Worm (Caenorhabditis elegans) whole organism, L2 larva: ENCODE measurements around the gene ndub-11.

Source experiments
- C34F6.9 ChIP-seq: fragments of 150-350 bp; optimal IDR thresholded peaks from 2 replicates; lab custom pipeline; 2014; ENCODE audit warnings: missing biosample characterization, missing genetic modification characterization
- F13H6.1 ChIP-seq: sonication (generic microtip); optimal IDR thresholded peaks from 2 replicates; lab custom pipeline; 2016; ENCODE audit warnings: missing genetic modification characterization, missing compliant biosample characterization
- R02D3.7 ChIP-seq: fragments of 150-350 bp; optimal IDR thresholded peaks from 2 replicates; lab custom pipeline; 2014; ENCODE audit warnings: missing biosample characterization, missing genetic modification characterization
- Y55F3AM.14 ChIP-seq: fragments of 200-800 bp; sonication (Bioruptor generic); optimal IDR thresholded peaks from 2 replicates; lab custom pipeline; 2018; ENCODE audit warnings: mild to moderate bottlenecking, missing genetic modification characterization, missing compliant biosample characterization
- ZK546.5 ChIP-seq: sonication (generic microtip); optimal IDR thresholded peaks from 2 replicates; lab custom pipeline; 2017; ENCODE audit warnings: missing biosample characterization, missing genetic modification characterization
- aly-2 ChIP-seq: fragments of 150-350 bp; optimal IDR thresholded peaks from 2 replicates; lab custom pipeline; 2014; ENCODE audit warnings: missing biosample characterization, missing genetic modification characterization
- ama-1 ChIP-seq: fragments of 150-350 bp; optimal IDR thresholded peaks from 2 replicates; lab custom pipeline; 2018; ENCODE audit warnings: inconsistent platforms
- blmp-1 ChIP-seq: sonication (generic microtip); optimal IDR thresholded peaks from 2 replicates; lab custom pipeline; 2017; ENCODE audit warnings: missing genetic modification characterization, mild to moderate bottlenecking, missing compliant biosample characterization, antibody characterized with exemption, moderate library complexity; ENCODE audit not compliant: insufficient read depth
- ceh-16 ChIP-seq: fragments of 150-350 bp; optimal IDR thresholded peaks from 2 replicates; lab custom pipeline; 2014; ENCODE audit warnings: missing biosample characterization, missing genetic modification characterization
- ceh-82 ChIP-seq: fragments of 150-350 bp; optimal IDR thresholded peaks from 2 replicates; lab custom pipeline; 2014; ENCODE audit warnings: missing biosample characterization, missing genetic modification characterization
- crh-2 ChIP-seq: sonication (generic microtip); optimal IDR thresholded peaks from 2 replicates; lab custom pipeline; 2017; ENCODE audit warnings: missing biosample characterization, missing genetic modification characterization
- dmd-4 ChIP-seq: sonication (generic microtip); optimal IDR thresholded peaks from 2 replicates; lab custom pipeline; 2017; ENCODE audit warnings: missing biosample characterization, missing genetic modification characterization
- egl-27 ChIP-seq: sonication (generic microtip); optimal IDR thresholded peaks from 3 replicates; lab custom pipeline; 2017; ENCODE audit warnings: missing biosample characterization, missing genetic modification reagents, missing genetic modification characterization
- elt-1 ChIP-seq: fragments of 150-350 bp; optimal IDR thresholded peaks from 2 replicates; lab custom pipeline; 2014; ENCODE audit warnings: missing biosample characterization, missing genetic modification characterization
- elt-3 ChIP-seq: sonication (generic microtip); optimal IDR thresholded peaks from 2 replicates; lab custom pipeline; 2017; ENCODE audit warnings: missing biosample characterization, missing genetic modification characterization
- fos-1 ChIP-seq: fragments of 150-350 bp; optimal IDR thresholded peaks from 2 replicates; lab custom pipeline; 2014; ENCODE audit warnings: missing biosample characterization, missing genetic modification characterization
- gmeb-1 ChIP-seq: fragments of 150-350 bp; optimal IDR thresholded peaks from 2 replicates; lab custom pipeline; 2014; ENCODE audit warnings: missing biosample characterization, missing genetic modification characterization
- lin-39 ChIP-seq: fragments of 150-350 bp; optimal IDR thresholded peaks from 2 replicates; lab custom pipeline; 2014; ENCODE audit warnings: missing biosample characterization, missing genetic modification reagents, missing genetic modification characterization
- lsy-2 ChIP-seq, 2 experiments: fragments of 150-350 bp in 1 of 2; sonication (generic microtip) in 1 of 2; optimal IDR thresholded peaks; 2 replicates each; lab custom pipeline; 2014 to 2017; ENCODE audit warnings: missing biosample characterization in 2 of 2, missing genetic modification characterization in 2 of 2
- mdl-1 ChIP-seq, 2 experiments: fragments of 150-350 bp in 1 of 2; sonication (generic microtip) in 1 of 2; optimal IDR thresholded peaks; 2 replicates each; lab custom pipeline; 2017; ENCODE audit warnings: missing biosample characterization in 2 of 2, missing genetic modification characterization in 2 of 2
- nhr-10 ChIP-seq: sonication (generic microtip); optimal IDR thresholded peaks from 2 replicates; lab custom pipeline; 2017; ENCODE audit warnings: missing biosample characterization, missing genetic modification characterization
- nhr-12 ChIP-seq: fragments of 150-350 bp; optimal IDR thresholded peaks from 2 replicates; lab custom pipeline; 2014; ENCODE audit warnings: missing biosample characterization, missing genetic modification characterization
- nhr-129 ChIP-seq: fragments of 150-350 bp; optimal IDR thresholded peaks from 2 replicates; lab custom pipeline; 2014; ENCODE audit warnings: missing biosample characterization, missing genetic modification characterization
- nhr-21 ChIP-seq: fragments of 150-350 bp; optimal IDR thresholded peaks from 2 replicates; lab custom pipeline; 2014; ENCODE audit warnings: missing biosample characterization, missing genetic modification characterization
- nhr-237 ChIP-seq: fragments of 150-350 bp; optimal IDR thresholded peaks from 2 replicates; lab custom pipeline; 2014; ENCODE audit warnings: missing biosample characterization, missing genetic modification characterization
- nhr-25 ChIP-seq: fragments of 150-350 bp; sonication (generic microtip); optimal IDR thresholded peaks from 3 replicates; lab custom pipeline; 2014; ENCODE audit warnings: missing biosample characterization, missing genetic modification characterization
- nhr-6 ChIP-seq: fragments of 150-350 bp; optimal IDR thresholded peaks from 2 replicates; lab custom pipeline; 2014; ENCODE audit warnings: missing biosample characterization, missing genetic modification characterization
- nhr-77 ChIP-seq: fragments of 150-350 bp; optimal IDR thresholded peaks from 2 replicates; lab custom pipeline; 2014; ENCODE audit warnings: missing biosample characterization, missing genetic modification characterization
- peb-1 ChIP-seq: fragments of 150-350 bp; optimal IDR thresholded peaks from 2 replicates; lab custom pipeline; 2014; ENCODE audit warnings: missing biosample characterization, missing genetic modification characterization
- sem-4 ChIP-seq: fragments of 150-350 bp; optimal IDR thresholded peaks from 2 replicates; lab custom pipeline; 2014; ENCODE audit warnings: missing biosample characterization, missing genetic modification reagents, missing genetic modification characterization
- skn-1 ChIP-seq: sonication (generic microtip); optimal IDR thresholded peaks from 2 replicates; lab custom pipeline; 2017; ENCODE audit warnings: missing biosample characterization, missing genetic modification characterization
- sma-9 ChIP-seq, 2 experiments: fragments of 150-350 bp in 1 of 2; sonication (generic microtip) in 1 of 2; optimal IDR thresholded peaks; 2 replicates each; lab custom pipeline; 2014 to 2016; ENCODE audit warnings: missing genetic modification characterization in 2 of 2, mild to moderate bottlenecking in 1 of 2, missing biosample characterization in 1 of 2, missing compliant biosample characterization in 1 of 2, missing genetic modification reagents in 1 of 2, moderate library complexity in 1 of 2
- snpc-4 ChIP-seq: fragments of 150-350 bp; optimal IDR thresholded peaks from 2 replicates; lab custom pipeline; 2014; ENCODE audit warnings: missing biosample characterization, missing genetic modification characterization
- unc-39 ChIP-seq: fragments of 150-350 bp; optimal IDR thresholded peaks from 2 replicates; lab custom pipeline; 2014; ENCODE audit warnings: missing biosample characterization, missing genetic modification characterization
- unc-62 ChIP-seq: fragments of 150-350 bp; optimal IDR thresholded peaks from 2 replicates; lab custom pipeline; 2014; ENCODE audit warnings: missing biosample characterization, missing genetic modification reagents, missing genetic modification characterization
- ztf-1 ChIP-seq: fragments of 200-800 bp; sonication (Bioruptor generic); conservative IDR thresholded peaks from 2 replicates; pipeline ENCODE4 v1.3.6; 2022; ENCODE audit warnings: missing genetic modification characterization, missing compliant biosample characterization
- ztf-11 ChIP-seq: sonication (generic microtip); optimal IDR thresholded peaks from 2 replicates; lab custom pipeline; 2017; ENCODE audit warnings: missing biosample characterization, missing genetic modification characterization
- ztf-4 ChIP-seq: fragments of 150-350 bp; optimal IDR thresholded peaks from 2 replicates; lab custom pipeline; 2014; ENCODE audit warnings: missing biosample characterization, missing genetic modification characterization

The ndub-11 gene

ce11 chrIV:8169674-8170073, 39.6 kb upstream of the ndub-11 start, which contains the start of gene C07G1.15:
C07G1.15 (plus strand) TSS chrIV:8169974.
- no peak for TF ChIP-seq R02D3.7 (tag; lab: Kevin White, UChicago)
- no peak for TF ChIP-seq gmeb-1 (tag; lab: Kevin White, UChicago)
- no peak for TF ChIP-seq ceh-16 (tag; lab: Kevin White, UChicago)
- TF ChIP-seq lsy-2 (tag; optimal IDR thresholded peaks at IDR 0.05; lab: Kevin White, UChicago) = no peak
- no peak for TF ChIP-seq dmd-4
- TF ChIP-seq nhr-6 (tag; lab: Kevin White, UChicago) = no peak
- no peak for TF ChIP-seq ztf-1
- TF ChIP-seq elt-3 (tag; lab: Kevin White, UChicago) = no peak
- TF ChIP-seq unc-39 (tag; lab: Kevin White, UChicago) = no peak
- no peak for TF ChIP-seq sem-4
- no peak for TF ChIP-seq aly-2 (tag; lab: Kevin White, UChicago)
- TF ChIP-seq lin-39 (tag; lab: Kevin White, UChicago) = no peak
- no peak for TF ChIP-seq elt-1
- TF ChIP-seq nhr-21 (tag; lab: Kevin White, UChicago) = no peak
- TF ChIP-seq mdl-1 (tag; optimal IDR thresholded peaks at IDR 0.05; lab: Kevin White, UChicago) = no peak
- TF ChIP-seq ztf-4 (tag; lab: Kevin White, UChicago) = no peak
- no peak for TF ChIP-seq nhr-77 (tag; lab: Kevin White, UChicago)
- TF ChIP-seq ZK546.5 = no peak

ce11 chrIV:8168660-8169059, 38.6 kb upstream of the ndub-11 start, which contains the start of gene clec-52:
clec-52 (minus strand) TSS chrIV:8168760.
- no peak for TF ChIP-seq nhr-12 (tag; lab: Kevin White, UChicago)

ce11 chrIV:8165950-8166349, 35.9 kb upstream of the ndub-11 start, which contains the start of gene B0218.7:
B0218.7 (minus strand) TSS chrIV:8166050.
- TF ChIP-seq ceh-82 (tag; lab: Kevin White, UChicago) (no peak), ama-1 (lab: Kevin White, UChicago) (no peak), nhr-6 (tag; lab: Kevin White, UChicago) (no peak), unc-39 (tag; lab: Kevin White, UChicago) (no peak), nhr-77 (tag; lab: Kevin White, UChicago) (no peak), snpc-4 (tag; lab: Kevin White, UChicago) (no peak), nhr-237 (tag; lab: Kevin White, UChicago) (no peak), skn-1 (tag; lab: Kevin White, UChicago) (no peak), ztf-11 (tag; lab: Kevin White, UChicago) (no peak), nhr-21 (tag; lab: Kevin White, UChicago) (no peak), nhr-25 (no peak), unc-62 (GFP tag; lab: Kevin White, UChicago) (no peak), aly-2 (tag; lab: Kevin White, UChicago) (no peak), peb-1 (tag; lab: Kevin White, UChicago) (no peak), Y55F3AM.14 (GFP tag; lab: Kevin White, UChicago) (no peak), ZK546.5 (no peak), nhr-10 (no peak), nhr-12 (tag; lab: Kevin White, UChicago) (no peak)

- TF ChIP-seq F13H6.1 = no peak
- no peak for TF ChIP-seq ceh-16 (tag; lab: Kevin White, UChicago)
- TF ChIP-seq C34F6.9 (tag; lab: Kevin White, UChicago) = no peak
- TF ChIP-seq unc-62 (GFP tag; lab: Kevin White, UChicago) = no peak
- TF ChIP-seq skn-1 (tag; lab: Kevin White, UChicago) = no peak
- TF ChIP-seq peb-1 (tag; lab: Kevin White, UChicago) = no peak
- no peak for TF ChIP-seq blmp-1 (tag; lab: Kevin White, UChicago)
- no peak for TF ChIP-seq ztf-11 (tag; lab: Kevin White, UChicago)
- no peak for TF ChIP-seq ztf-1
- no peak for TF ChIP-seq nhr-129 (tag; lab: Kevin White, UChicago)
- no peak for TF ChIP-seq crh-2 (tag; lab: Kevin White, UChicago)
- TF ChIP-seq aly-2 (tag; lab: Kevin White, UChicago) = no peak
Measured at ce11 chrIV:8164515-8164914, 34.5 kb upstream of the ndub-11 start.

ce11 chrIV:8163687-8164086, 33.7 kb upstream of the ndub-11 start, which contains the start of gene clec-51:
clec-51 (minus strand) TSS chrIV:8163800.
- TF ChIP-seq sma-9 (GFP tag; optimal IDR thresholded peaks at IDR 0.05; lab: Kevin White, UChicago) (peak; percentile 26), sma-9 (tag; optimal IDR thresholded peaks at IDR 0.05; lab: Kevin White, UChicago) (no peak), nhr-77 (tag; lab: Kevin White, UChicago) (no peak), fos-1 (tag; lab: Kevin White, UChicago) (peak; percentile 63), egl-27 (tag; lab: Kevin White, UChicago) (no peak), skn-1 (tag; lab: Kevin White, UChicago) (peak; percentile 2)
